Worm (Caenorhabditis elegans) whole organism, mixed stage, embryonic: Measurements from ENCODE around the gene F46H6.5.

Source experiments
- blmp-1 ChIP-seq: fragments of 150-350 bp; optimal IDR thresholded peaks from 2 replicates; lab custom pipeline; 2014; ENCODE audit warnings: missing biosample characterization, missing genetic modification characterization
- lin-32 ChIP-seq: fragments of 200-800 bp; sonication (Bioruptor generic); optimal IDR thresholded peaks from 2 replicates; lab custom pipeline; 2018; ENCODE audit warnings: mild to moderate bottlenecking, missing genetic modification characterization, missing compliant biosample characterization
- mep-1 ChIP-seq: fragments of 150-350 bp; optimal IDR thresholded peaks from 2 replicates; lab custom pipeline; 2017; ENCODE audit warnings: missing biosample characterization, missing genetic modification reagents, missing genetic modification characterization, inconsistent platforms
- snpc-4 ChIP-seq: fragments of 150-350 bp; optimal IDR thresholded peaks from 2 replicates; lab custom pipeline; 2014; ENCODE audit warnings: missing biosample characterization, missing genetic modification characterization

- no peak for TF ChIP-seq snpc-4 (tag; lab: Kevin White, UChicago)
- TF ChIP-seq mep-1 (tag; lab: Kevin White, UChicago): no peak
- no peak for TF ChIP-seq lin-32 (GFP tag; lab: Kevin White, UChicago)
- no peak for TF ChIP-seq blmp-1
Observed at ce11 chrX:4508209-4508608, 16.2 kb upstream of the F46H6.5 start, which contains the start of gene rhi-1.
